Fruit fly (Drosophila melanogaster): Measurements from ENCODE around the gene pbl.

dm6 chr3L:7889976-7890375 lies 21.8 kb downstream of the pbl start:
- TF ChIP-seq CG8478 (optimal IDR thresholded peaks at IDR 0.05) (no peak), CTCF (optimal IDR thresholded peaks at IDR 0.05) (no peak)

All from S2 (cell line).